Fruit fly (Drosophila melanogaster) whole organism, adult: ENCODE results near the gene CG15643.

Experiments used
- CG5204 ChIP-seq: fragments of 200-800 bp; sonication (Bioruptor generic); optimal IDR thresholded peaks from 2 replicates; lab custom pipeline; 2016; ENCODE audit warnings: missing biosample characterization, missing genetic modification characterization
- tj ChIP-seq: fragments of 200-800 bp; sonication (Bioruptor generic); optimal IDR thresholded peaks from 3 replicates; lab custom pipeline; 2017; ENCODE audit warnings: missing biosample characterization, mild to moderate bottlenecking, missing genetic modification characterization, moderate library complexity

- TF ChIP-seq CG5204 (GFP tag; lab: Kevin White, UChicago), result no peak
- no peak for TF ChIP-seq tj (GFP tag; lab: Kevin White, UChicago)
These were observed 6.1 kb upstream of the CG15643 start, which contains the start of the genes cerv and CG7872 for dm6 chrX:15578043-15578442.
